Fruit fly (Drosophila melanogaster) whole organism, embryonic: ENCODE measurements around the gene CG33795.

Experiments used
- Aef1 ChIP-seq: fragments of 200-800 bp; sonication (Bioruptor generic); IDR thresholded peaks from 3 replicates; pipeline ENCODE4 v1.3.6; 2022; ENCODE audit warnings: missing biosample characterization, missing genetic modification characterization
- CG10209 ChIP-seq: fragments of 200-800 bp; sonication (Bioruptor generic); optimal IDR thresholded peaks from 3 replicates; lab custom pipeline; 2017; ENCODE audit warnings: missing biosample characterization, mild to moderate bottlenecking, missing genetic modification characterization, missing genetic modification reagents
- CG10462 ChIP-seq: fragments of 200-800 bp; sonication (Bioruptor generic); optimal IDR thresholded peaks from 2 replicates; lab custom pipeline; 2016; ENCODE audit warnings: missing biosample characterization, missing genetic modification characterization
- CG11093 ChIP-seq: fragments of 200-800 bp; sonication (Bioruptor generic); IDR thresholded peaks from 3 replicates; pipeline ENCODE4 v1.3.6; 2022; ENCODE audit warnings: missing biosample characterization, missing genetic modification characterization
- CG11560 ChIP-seq: fragments of 200-800 bp; sonication (Bioruptor generic); IDR thresholded peaks from 3 replicates; pipeline ENCODE4 v1.3.6; 2022; ENCODE audit warnings: missing biosample characterization, missing genetic modification characterization
- CG12769 ChIP-seq: fragments of 200-800 bp; sonication (Bioruptor generic); optimal IDR thresholded peaks from 2 replicates; lab custom pipeline; 2019; ENCODE audit warnings: missing biosample characterization, mild to moderate bottlenecking, missing genetic modification characterization, moderate library complexity
- CG15601 ChIP-seq: fragments of 200-800 bp; sonication (Bioruptor generic); optimal IDR thresholded peaks from 3 replicates; lab custom pipeline; 2019; ENCODE audit warnings: missing biosample characterization, mild to moderate bottlenecking, missing genetic modification characterization, moderate library complexity
- CG33213 ChIP-seq: fragments of 200-800 bp; sonication (Bioruptor generic); optimal IDR thresholded peaks from 3 replicates; lab custom pipeline; 2016; ENCODE audit warnings: missing biosample characterization, missing genetic modification characterization
- CG34422 ChIP-seq: fragments of 200-800 bp; sonication (Bioruptor generic); IDR thresholded peaks from 3 replicates; pipeline ENCODE4 v1.3.6; 2022; ENCODE audit warnings: missing biosample characterization, missing genetic modification characterization
- CG3995 ChIP-seq: fragments of 200-800 bp; sonication (Bioruptor generic); optimal IDR thresholded peaks from 3 replicates; lab custom pipeline; 2016; ENCODE audit warnings: missing biosample characterization, missing genetic modification characterization
- CG42726 ChIP-seq: fragments of 200-800 bp; sonication (Bioruptor generic); IDR thresholded peaks from 2 replicates; pipeline ENCODE4 v1.3.6; 2022; ENCODE audit warnings: missing biosample characterization, missing genetic modification characterization; ENCODE audit not compliant: partially characterized antibody
- CG4328 ChIP-seq: fragments of 200-800 bp; sonication (Bioruptor generic); optimal IDR thresholded peaks from 3 replicates; lab custom pipeline; 2017; ENCODE audit warnings: missing biosample characterization, missing genetic modification reagents, missing genetic modification characterization
- CG4424 ChIP-seq: fragments of 200-800 bp; sonication (Bioruptor generic); optimal IDR thresholded peaks from 3 replicates; lab custom pipeline; 2016; ENCODE audit warnings: missing biosample characterization, missing genetic modification characterization
- CG6175 ChIP-seq: fragments of 200-800 bp; sonication (Bioruptor generic); IDR thresholded peaks from 3 replicates; pipeline ENCODE4 v1.3.6; 2022; ENCODE audit warnings: missing biosample characterization, missing genetic modification characterization
- CG6654 ChIP-seq: fragments of 200-800 bp; sonication (Bioruptor generic); optimal IDR thresholded peaks from 2 replicates; lab custom pipeline; 2017; ENCODE audit warnings: missing biosample characterization, mild to moderate bottlenecking, missing genetic modification characterization
- CG7556 ChIP-seq: fragments of 200-800 bp; sonication (Bioruptor generic); optimal IDR thresholded peaks from 2 replicates; lab custom pipeline; 2017; ENCODE audit warnings: missing biosample characterization, mild to moderate bottlenecking, missing genetic modification characterization
- CG7987 ChIP-seq: fragments of 200-800 bp; sonication (Bioruptor generic); optimal IDR thresholded peaks from 2 replicates; lab custom pipeline; 2018; ENCODE audit warnings: missing biosample characterization, mild to moderate bottlenecking, missing genetic modification characterization, moderate library complexity
- CG8281 ChIP-seq: fragments of 200-800 bp; sonication (Bioruptor generic); optimal IDR thresholded peaks from 2 replicates; lab custom pipeline; 2018; ENCODE audit warnings: missing biosample characterization, mild to moderate bottlenecking, missing genetic modification characterization, moderate library complexity
- Dek ChIP-seq: fragments of 200-800 bp; sonication (Bioruptor generic); optimal IDR thresholded peaks from 3 replicates; lab custom pipeline; 2019; ENCODE audit warnings: missing biosample characterization, mild to moderate bottlenecking, missing genetic modification characterization, moderate library complexity
- Dfd ChIP-seq, 2 experiments: fragments of >200 bp; optimal IDR thresholded peaks; 2 replicates each; lab custom pipeline; 2017; ENCODE audit warnings: missing biosample characterization in 2 of 2, missing genetic modification characterization in 2 of 2
- E2f2 ChIP-seq: fragments of 200-800 bp; sonication (Bioruptor generic); IDR thresholded peaks from 2 replicates; pipeline ENCODE4 v1.3.6; 2022; ENCODE audit warnings: missing biosample characterization, missing genetic modification characterization
- ERR ChIP-seq: fragments of 200-800 bp; sonication (Bioruptor generic); optimal IDR thresholded peaks from 2 replicates; lab custom pipeline; 2016; ENCODE audit warnings: missing biosample characterization, missing genetic modification characterization
- Ets65A ChIP-seq: fragments of 200-800 bp; sonication (Bioruptor generic); peaks from one replicate; lab custom pipeline; 2016; ENCODE audit warnings: missing biosample characterization, missing genetic modification characterization
- GATAe ChIP-seq: fragments of 200-800 bp; sonication (Bioruptor generic); conservative IDR thresholded peaks from 2 replicates; pipeline ENCODE4 v1.3.6; 2022; ENCODE audit warnings: missing biosample characterization, missing genetic modification characterization
- Kr ChIP-seq: fragments of 200-800 bp; sonication (Bioruptor generic); optimal IDR thresholded peaks from 2 replicates; lab custom pipeline; 2017; ENCODE audit warnings: missing biosample characterization, mild to moderate bottlenecking, missing genetic modification characterization
- MBD-R2 ChIP-seq: fragments of 200-800 bp; sonication (Bioruptor generic); IDR thresholded peaks from 2 replicates; pipeline ENCODE4 v1.3.6; 2022; ENCODE audit warnings: missing biosample characterization, missing genetic modification characterization
- MESR4 ChIP-seq: fragments of 200-800 bp; sonication (Bioruptor generic); optimal IDR thresholded peaks from 2 replicates; lab custom pipeline; 2018; ENCODE audit warnings: missing biosample characterization, mild to moderate bottlenecking, missing genetic modification characterization, moderate library complexity
- MTF-1 ChIP-seq: fragments of 200-800 bp; sonication (Bioruptor generic); optimal IDR thresholded peaks from 2 replicates; lab custom pipeline; 2018; ENCODE audit warnings: missing biosample characterization, mild to moderate bottlenecking, missing genetic modification characterization, borderline replicate concordance
- Med ChIP-seq: fragments of 200-800 bp; sonication (Bioruptor generic); peaks from one replicate; lab custom pipeline; 2016; ENCODE audit warnings: missing biosample characterization, missing genetic modification characterization, mild to moderate bottlenecking, inconsistent platforms, moderate library complexity
- NK7.1 ChIP-seq: fragments of 200-800 bp; sonication (Bioruptor generic); optimal IDR thresholded peaks from 3 replicates; lab custom pipeline; 2016; ENCODE audit warnings: missing biosample characterization, missing genetic modification characterization
- Oli ChIP-seq: fragments of 200-800 bp; sonication (Bioruptor generic); optimal IDR thresholded peaks from 2 replicates; lab custom pipeline; 2018; ENCODE audit warnings: missing biosample characterization, mild to moderate bottlenecking, missing genetic modification characterization, moderate library complexity
- Rx ChIP-seq: fragments of 200-800 bp; sonication (Bioruptor generic); IDR thresholded peaks from 2 replicates; pipeline ENCODE4 v1.3.6; 2022; ENCODE audit warnings: missing biosample characterization, missing genetic modification characterization
- YL-1 ChIP-seq: fragments of 200-800 bp; sonication (Bioruptor generic); optimal IDR thresholded peaks from 3 replicates; lab custom pipeline; 2017; ENCODE audit warnings: missing biosample characterization, mild to moderate bottlenecking, missing genetic modification characterization
- ash1 ChIP-seq: fragments of 200-800 bp; sonication (Bioruptor generic); optimal IDR thresholded peaks from 2 replicates; lab custom pipeline; 2018; ENCODE audit warnings: missing biosample characterization, mild to moderate bottlenecking, missing genetic modification characterization
- bab2 ChIP-seq: fragments of 200-800 bp; sonication (Bioruptor generic); optimal IDR thresholded peaks from 2 replicates; lab custom pipeline; 2016; ENCODE audit warnings: missing biosample characterization, missing genetic modification characterization
- bsh ChIP-seq, 2 experiments: fragments of 200-800 bp; sonication (Bioruptor generic); optimal IDR thresholded peaks; 2 replicates each; lab custom pipeline; 2017 to 2018; ENCODE audit warnings: mild to moderate bottlenecking in 2 of 2, missing biosample characterization in 2 of 2, missing genetic modification characterization in 2 of 2, moderate library complexity in 1 of 2
- ci ChIP-seq: fragments of 200-800 bp; sonication (Bioruptor generic); IDR thresholded peaks from 3 replicates; pipeline ENCODE4 v1.3.6; 2022; ENCODE audit warnings: missing biosample characterization, missing genetic modification characterization
- corto ChIP-seq: fragments of 200-800 bp; sonication (Bioruptor generic); optimal IDR thresholded peaks from 2 replicates; lab custom pipeline; 2016; ENCODE audit warnings: missing biosample characterization, mild to moderate bottlenecking, missing genetic modification characterization, moderate library complexity
- dpn ChIP-seq, 2 experiments: fragments of 200-800 bp; sonication (Bioruptor generic); optimal IDR thresholded peaks; 3 replicates each; lab custom pipeline; 2016; ENCODE audit warnings: missing biosample characterization in 2 of 2, missing genetic modification characterization in 2 of 2
- dysf ChIP-seq: fragments of 200-800 bp; sonication (Bioruptor generic); IDR thresholded peaks from 3 replicates; pipeline ENCODE4 v1.3.6; 2022; ENCODE audit warnings: missing biosample characterization, missing genetic modification characterization
- ftz-f1 ChIP-seq: fragments of 200-800 bp; sonication (Bioruptor generic); optimal IDR thresholded peaks from 2 replicates; lab custom pipeline; 2016; ENCODE audit warnings: missing biosample characterization, missing genetic modification characterization
- gro ChIP-seq: fragments of 200-800 bp; sonication (Bioruptor generic); optimal IDR thresholded peaks from 2 replicates; lab custom pipeline; 2016; ENCODE audit warnings: missing biosample characterization, missing genetic modification characterization
- gt ChIP-seq: fragments of 200-800 bp; sonication (Bioruptor generic); IDR thresholded peaks from 2 replicates; pipeline ENCODE4 v1.3.6; 2022; ENCODE audit warnings: missing biosample characterization, missing genetic modification characterization
- maf-S ChIP-seq: fragments of 200-800 bp; sonication (Bioruptor generic); optimal IDR thresholded peaks from 2 replicates; lab custom pipeline; 2016; ENCODE audit warnings: missing biosample characterization, missing genetic modification characterization
- salm ChIP-seq: fragments of 200-800 bp; sonication (Bioruptor generic); optimal IDR thresholded peaks from 2 replicates; lab custom pipeline; 2018; ENCODE audit warnings: missing biosample characterization, mild to moderate bottlenecking, missing genetic modification characterization
- sd ChIP-seq: fragments of 200-800 bp; sonication (Bioruptor generic); optimal IDR thresholded peaks from 3 replicates; lab custom pipeline; 2018; ENCODE audit warnings: missing biosample characterization, mild to moderate bottlenecking, missing genetic modification characterization, moderate library complexity
- sens ChIP-seq: fragments of 200-800 bp; sonication (Bioruptor generic); peaks from one replicate; lab custom pipeline; 2016; ENCODE audit warnings: missing biosample characterization, missing genetic modification characterization
- slbo ChIP-seq: fragments of 200-800 bp; sonication (Bioruptor generic); IDR thresholded peaks from 2 replicates; pipeline ENCODE4 v1.3.6; 2022; ENCODE audit warnings: missing biosample characterization, missing genetic modification characterization
- tgo ChIP-seq: fragments of 200-800 bp; sonication (Bioruptor generic); IDR thresholded peaks from 3 replicates; pipeline ENCODE4 v1.3.6; 2022; ENCODE audit warnings: missing biosample characterization, missing genetic modification characterization
- ttk ChIP-seq: fragments of 200-800 bp; sonication (Bioruptor generic); IDR thresholded peaks from 2 replicates; pipeline ENCODE4 v2.1.2; 2022; ENCODE audit warnings: missing biosample characterization, missing genetic modification characterization

Gene CG33795

DNA sequence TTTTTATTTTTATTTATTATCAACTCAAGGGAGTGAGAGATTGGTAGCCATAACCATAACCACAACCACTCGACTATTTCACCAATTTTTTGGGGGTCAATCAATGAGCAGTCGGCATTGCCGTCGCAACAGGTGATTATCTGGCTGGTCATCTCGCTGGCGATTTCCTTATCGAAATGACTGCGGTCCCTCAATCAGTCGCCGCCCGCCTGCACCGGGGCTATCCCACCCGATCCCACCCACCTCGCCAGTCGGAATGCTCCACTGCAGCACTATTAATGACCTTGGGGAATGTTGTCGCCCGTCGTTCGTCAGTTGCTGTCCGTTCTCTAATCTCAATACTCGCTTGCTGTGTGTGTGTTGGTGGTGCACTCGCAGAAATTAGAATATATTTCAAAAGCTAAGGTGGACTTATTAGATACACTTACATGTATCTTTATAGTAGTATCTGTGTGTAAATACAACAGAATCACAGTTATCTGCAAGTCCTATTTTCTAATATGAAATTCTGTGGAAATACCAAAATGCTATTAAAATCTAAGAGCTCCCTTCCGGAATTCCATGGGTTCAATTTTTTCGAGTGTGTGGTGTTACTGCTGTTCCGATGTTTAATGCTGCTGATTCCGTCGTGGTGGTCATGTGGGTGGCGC is 10.6 kb downstream of the CG33795 start (continued):
- peak; percentile 57 for TF ChIP-seq bab2 (GFP tag; lab: Kevin White, UChicago)
- TF ChIP-seq CG33213 (GFP tag; lab: Kevin White, UChicago), result no peak
- no peak for TF ChIP-seq Aef1 (GFP tag; lab: Robert Waterston, UW)
- TF ChIP-seq CG6654 (GFP tag; lab: Kevin White, UChicago), result peak; percentile 25
- peak; percentile 63 for TF ChIP-seq CG7556 (GFP tag; lab: Kevin White, UChicago)
- peak; percentile 69 for TF ChIP-seq gro
- peak; percentile 82 for TF ChIP-seq Med (GFP tag; lab: Kevin White, UChicago)
- TF ChIP-seq CG4424, result peak; percentile 45
- no peak for TF ChIP-seq CG6175
- TF ChIP-seq Ets65A (GFP tag; lab: Kevin White, UChicago), result peak; percentile 96
- TF ChIP-seq NK7.1 (GFP tag; lab: Kevin White, UChicago), result peak; percentile 46
- TF ChIP-seq bsh (GFP tag; optimal IDR thresholded peaks at IDR 0.05; lab: Kevin White, UChicago), result peak in 1 of 2 experiments; percentile 64
- TF ChIP-seq ttk, result no peak
- peak; percentile 55 to 62 for TF ChIP-seq dpn (GFP tag; optimal IDR thresholded peaks at IDR 0.05; lab: Kevin White, UChicago)
- peak; percentile 12 for TF ChIP-seq salm (tag; lab: Kevin White, UChicago)
- no peak; the same call in 1 of the 2 replicates for TF ChIP-seq GATAe (GFP tag; lab: Robert Waterston, UW)
- no peak for TF ChIP-seq Kr (GFP tag; lab: Kevin White, UChicago)
- peak; percentile 78; the same call in 2 of the 3 replicates for TF ChIP-seq dysf (GFP tag; lab: Robert Waterston, UW)
- TF ChIP-seq CG4328, result peak; percentile 46
- TF ChIP-seq CG10209 (GFP tag; lab: Kevin White, UChicago), result peak; percentile 75
- TF ChIP-seq CG3995 (GFP tag; lab: Kevin White, UChicago), result peak; percentile 41
- TF ChIP-seq MBD-R2 (GFP tag; lab: Robert Waterston, UW), result peak; percentile 38; the same call in 1 of the 2 replicates
- TF ChIP-seq CG8281 (tag; lab: Kevin White, UChicago), result peak; percentile 30
- TF ChIP-seq Oli, result peak; percentile 75
- TF ChIP-seq CG10462 (GFP tag; lab: Kevin White, UChicago), result no peak
- no peak for TF ChIP-seq ci (GFP tag; lab: Robert Waterston, UW)
- TF ChIP-seq CG34422 (GFP tag; lab: Robert Waterston, UW), result peak; percentile 33; the same call in 1 of the 3 replicates
- peak; percentile 55 for TF ChIP-seq CG7987 (GFP tag; lab: Kevin White, UChicago)
- no peak for TF ChIP-seq Dfd (GFP tag; optimal IDR thresholded peaks at IDR 0.05; lab: Kevin White, UChicago)
- TF ChIP-seq CG15601, result peak; percentile 11
- no peak for TF ChIP-seq YL-1 (GFP tag; lab: Kevin White, UChicago)
- TF ChIP-seq CG11560 (tag; lab: Robert Waterston, UW), result peak; percentile 45; the same call in 1 of the 3 replicates
- TF ChIP-seq MESR4 (GFP tag; lab: Kevin White, UChicago), result no peak
- peak; percentile 11 for TF ChIP-seq ftz-f1 (GFP tag; lab: Kevin White, UChicago)
- TF ChIP-seq sd (tag; lab: Kevin White, UChicago), result peak; percentile 73
- TF ChIP-seq MTF-1 (GFP tag; lab: Kevin White, UChicago), result no peak
- peak; percentile 41 for TF ChIP-seq maf-S (GFP tag; lab: Kevin White, UChicago)
- peak; percentile 60; the same call in 2 of the 3 replicates for TF ChIP-seq tgo (GFP tag; lab: Robert Waterston, UW)
- TF ChIP-seq CG12769 (tag; lab: Kevin White, UChicago), result peak; percentile 70
- TF ChIP-seq gt (GFP tag; lab: Robert Waterston, UW), result no peak
- TF ChIP-seq Rx, result no peak
- peak; percentile 46 for TF ChIP-seq Dek
- TF ChIP-seq CG11093, result peak; percentile 31; the same call in 1 of the 3 replicates
- TF ChIP-seq ash1 (GFP tag; lab: Kevin White, UChicago), result no peak
- TF ChIP-seq corto (GFP tag; lab: Kevin White, UChicago), result no peak
- TF ChIP-seq E2f2 (GFP tag; lab: Robert Waterston, UW), result no peak
- no peak for TF ChIP-seq CG42726 (GFP tag; lab: Robert Waterston, UW)
- peak; percentile 69 for TF ChIP-seq ERR (GFP tag; lab: Kevin White, UChicago)
- peak; percentile 83 for TF ChIP-seq sens (GFP tag; lab: Kevin White, UChicago)
- peak; percentile 65 for TF ChIP-seq slbo (GFP tag; lab: Robert Waterston, UW)
